Worm (Caenorhabditis elegans) whole organism, early embryonic: Measurements from ENCODE around the gene ppat-1.

Experiments used
- B0310.2 ChIP-seq: sonication (generic microtip); optimal IDR thresholded peaks from 2 replicates; lab custom pipeline; 2016; ENCODE audit warnings: mild to moderate bottlenecking, missing genetic modification characterization, missing compliant biosample characterization
- F13C5.2 ChIP-seq: sonication (generic microtip); optimal IDR thresholded peaks from 2 replicates; lab custom pipeline; 2017; ENCODE audit warnings: mild to moderate bottlenecking, missing genetic modification characterization, inconsistent platforms, missing compliant biosample characterization
- aly-1 ChIP-seq: sonication (generic microtip); optimal IDR thresholded peaks from 2 replicates; lab custom pipeline; 2016; ENCODE audit warnings: missing genetic modification characterization, missing compliant biosample characterization
- ama-1 ChIP-seq: fragments of 150-350 bp; optimal IDR thresholded peaks from 2 replicates; lab custom pipeline; 2014
- ceh-13 ChIP-seq: fragments of 200-800 bp; sonication (Bioruptor generic); optimal IDR thresholded peaks from 2 replicates; lab custom pipeline; 2018; ENCODE audit warnings: mild to moderate bottlenecking, missing genetic modification characterization, missing compliant biosample characterization
- ceh-36 ChIP-seq: sonication (generic microtip); optimal IDR thresholded peaks from 2 replicates; lab custom pipeline; 2016; ENCODE audit warnings: missing genetic modification characterization, inconsistent platforms, missing compliant biosample characterization
- ets-7 ChIP-seq: sonication (generic microtip); optimal IDR thresholded peaks from 2 replicates; lab custom pipeline; 2016; ENCODE audit warnings: missing genotype, missing genetic modification characterization, missing compliant biosample characterization
- flt-1 ChIP-seq: fragments of 200-800 bp; sonication (Bioruptor generic); IDR thresholded peaks from 2 replicates; pipeline ENCODE4 v1.3.6; 2022; ENCODE audit warnings: missing genetic modification characterization, missing compliant biosample characterization
- hmbx-1 ChIP-seq: sonication (generic microtip); optimal IDR thresholded peaks from 2 replicates; lab custom pipeline; 2016; ENCODE audit warnings: mild to moderate bottlenecking, missing genetic modification characterization, missing compliant biosample characterization
- hmg-4 ChIP-seq: fragments of 200-800 bp; sonication (Bioruptor generic); optimal IDR thresholded peaks from 2 replicates; lab custom pipeline; 2018; ENCODE audit warnings: mild to moderate bottlenecking, missing genetic modification characterization, missing compliant biosample characterization
- hnd-1 ChIP-seq: sonication (generic microtip); optimal IDR thresholded peaks from 2 replicates; lab custom pipeline; 2016; ENCODE audit warnings: missing genetic modification characterization, missing compliant biosample characterization
- pes-1 ChIP-seq: fragments of 200-800 bp; sonication (Bioruptor generic); IDR thresholded peaks from 2 replicates; pipeline ENCODE4 v1.3.6; 2022; ENCODE audit warnings: missing genetic modification reagents, missing genetic modification characterization, missing compliant biosample characterization
- scrt-1 ChIP-seq: fragments of 200-800 bp; sonication (Bioruptor generic); IDR thresholded peaks from 2 replicates; pipeline ENCODE4 v1.3.6; 2022; ENCODE audit warnings: missing genetic modification characterization, missing compliant biosample characterization
- sea-1 ChIP-seq: fragments of 200-800 bp; sonication (Bioruptor generic); conservative IDR thresholded peaks from 2 replicates; pipeline ENCODE4 v1.3.6; 2022; ENCODE audit warnings: missing genetic modification characterization, missing compliant biosample characterization
- tbx-11 ChIP-seq: fragments of 200-800 bp; sonication (Bioruptor generic); IDR thresholded peaks from 2 replicates; pipeline ENCODE4 v1.3.6; 2022; ENCODE audit warnings: missing genetic modification characterization, missing compliant biosample characterization
- tbx-37 ChIP-seq: fragments of 200-800 bp; sonication (Bioruptor generic); conservative IDR thresholded peaks from 2 replicates; pipeline ENCODE4 v1.3.6; 2022; ENCODE audit warnings: missing genetic modification reagents, missing genetic modification characterization, missing compliant biosample characterization
- tra-4 ChIP-seq: sonication (generic microtip); optimal IDR thresholded peaks from 2 replicates; lab custom pipeline; 2017; ENCODE audit warnings: missing genetic modification characterization, missing compliant biosample characterization

ppat-1 gene

DNA sequence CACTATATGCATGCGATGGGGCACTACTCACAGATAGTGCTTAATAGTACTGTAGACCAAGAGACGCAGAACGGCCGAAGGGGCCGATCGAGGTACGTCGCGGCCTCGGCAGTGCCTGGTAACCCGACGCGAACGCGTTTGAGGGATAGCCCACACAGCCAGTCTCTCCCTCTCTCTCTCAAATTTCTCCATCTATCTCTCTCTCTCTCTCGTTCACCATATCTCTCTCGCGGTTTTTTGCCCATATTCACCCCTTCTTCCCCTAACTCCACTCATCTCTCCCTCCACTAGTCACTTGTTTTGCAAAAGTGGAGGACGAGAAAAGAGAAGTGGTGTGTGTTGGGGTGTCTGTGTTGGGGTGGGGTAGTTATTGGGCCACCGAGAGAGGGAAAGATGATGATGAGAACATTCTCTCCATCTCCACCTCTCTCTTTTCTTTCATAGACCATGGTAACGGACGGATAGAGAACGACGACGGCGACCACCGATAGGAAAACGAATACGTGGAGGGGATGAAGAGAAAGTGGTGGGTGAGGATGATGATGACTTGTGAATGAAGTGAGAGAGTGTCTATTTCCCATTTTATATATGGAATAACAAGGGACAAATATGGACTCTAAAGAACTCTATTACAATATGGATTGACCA, 22.2 kb upstream of the ppat-1 start:
- TF ChIP-seq aly-1 (peak; percentile 67), tbx-37 (GFP tag; lab: Robert Waterston, UW) (no peak), hmbx-1 (tag; lab: Kevin White, UChicago) (no peak), sea-1 (GFP tag; lab: Robert Waterston, UW) (0 out of 2 replicates have a peak, but pooled peaks have one; percentile 23), tbx-11 (GFP tag; lab: Robert Waterston, UW) (no peak), hmg-4 (peak; percentile 87), F13C5.2 (tag; lab: Kevin White, UChicago) (peak; percentile 83), ceh-36 (tag; lab: Kevin White, UChicago) (peak; percentile 7)

ce11 chrIII:4668073-4668472, 21.0 kb upstream of the ppat-1 start:
- TF ChIP-seq ceh-13 (GFP tag; lab: Kevin White, UChicago): no peak
- no peak for TF ChIP-seq B0310.2 (tag; lab: Kevin White, UChicago)
- TF ChIP-seq hmbx-1 (tag; lab: Kevin White, UChicago): no peak
- TF ChIP-seq tbx-37 (GFP tag; lab: Robert Waterston, UW): no peak
- no peak for TF ChIP-seq hmg-4
- no peak for TF ChIP-seq ama-1
- no peak for TF ChIP-seq tbx-11 (GFP tag; lab: Robert Waterston, UW)
- no peak for TF ChIP-seq F13C5.2 (tag; lab: Kevin White, UChicago)
- no peak for TF ChIP-seq ceh-36 (tag; lab: Kevin White, UChicago)
- TF ChIP-seq scrt-1 (GFP tag; lab: Robert Waterston, UW): no peak
- TF ChIP-seq sea-1 (GFP tag; lab: Robert Waterston, UW): no peak
- no peak for TF ChIP-seq pes-1
- no peak for TF ChIP-seq aly-1
- no peak for TF ChIP-seq flt-1 (GFP tag; lab: Robert Waterston, UW)
- TF ChIP-seq tra-4: no peak
- no peak for TF ChIP-seq hnd-1 (tag; lab: Kevin White, UChicago)
- TF ChIP-seq ets-7: no peak

- TF ChIP-seq B0310.2 (tag; lab: Kevin White, UChicago): no peak
- TF ChIP-seq flt-1 (GFP tag; lab: Robert Waterston, UW): no peak
- no peak for TF ChIP-seq aly-1
- no peak for TF ChIP-seq hmg-4
- TF ChIP-seq tbx-11 (GFP tag; lab: Robert Waterston, UW): no peak
- TF ChIP-seq sea-1 (GFP tag; lab: Robert Waterston, UW): no peak
- no peak for TF ChIP-seq ceh-13 (GFP tag; lab: Kevin White, UChicago)
- no peak for TF ChIP-seq hnd-1 (tag; lab: Kevin White, UChicago)
- no peak for TF ChIP-seq tra-4
- TF ChIP-seq hmbx-1 (tag; lab: Kevin White, UChicago): no peak
- no peak for TF ChIP-seq F13C5.2 (tag; lab: Kevin White, UChicago)
Measured at ce11 chrIII:4671491-4671890, 17.6 kb upstream of the ppat-1 start, which contains the start of gene T23F11.11. Gene T23F11.11 (minus strand): TSS chrIII:4671591.

ce11 chrIII:4671949-4672348, 17.1 kb upstream of the ppat-1 start, which contains the start of gene srg-13:
Gene srg-13 (plus strand): TSS chrIII:4672249.
- TF ChIP-seq sea-1 (GFP tag; lab: Robert Waterston, UW) (no peak), scrt-1 (GFP tag; lab: Robert Waterston, UW) (no peak), ama-1 (no peak), flt-1 (GFP tag; lab: Robert Waterston, UW) (no peak), ceh-13 (GFP tag; lab: Kevin White, UChicago) (no peak), hmg-4 (no peak), tbx-37 (GFP tag; lab: Robert Waterston, UW) (no peak), F13C5.2 (tag; lab: Kevin White, UChicago) (no peak), B0310.2 (tag; lab: Kevin White, UChicago) (no peak)

DNA sequence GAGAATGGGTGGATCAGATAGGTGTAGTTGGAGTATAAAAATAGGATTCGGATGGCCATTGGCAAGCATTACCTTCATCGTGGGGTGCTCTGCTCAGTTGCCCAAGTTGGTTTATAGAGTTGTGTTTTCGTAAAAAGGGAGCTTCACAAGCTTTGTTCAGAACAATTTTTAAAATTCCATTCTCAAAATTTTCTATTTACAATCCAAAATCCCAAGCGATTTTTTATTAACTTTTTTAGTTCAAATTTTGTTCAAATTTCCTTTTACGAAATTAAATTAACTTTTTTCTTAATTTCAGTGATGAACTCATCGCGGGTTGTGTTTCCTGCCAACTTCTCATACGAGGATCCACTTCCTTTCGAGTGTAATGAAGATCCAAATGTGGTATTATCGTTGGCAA, 11.6 kb upstream of the ppat-1 start, which contains the start of gene srg-10:
Gene srg-10 (plus strand): TSS at position 301 of the 400 bp plus-strand sequence.
- no peak for TF ChIP-seq F13C5.2 (tag; lab: Kevin White, UChicago)

- TF ChIP-seq pes-1 (no peak), hmbx-1 (tag; lab: Kevin White, UChicago) (no peak)
Measured at ce11 chrIII:4679963-4680484, 9.1 kb upstream of the ppat-1 start, which contains the start of gene srg-11. Gene srg-11 (plus strand): TSS chrIII:4680013.

ce11 chrIII:4687134-4687533, 1.9 kb upstream of the ppat-1 start:
- no peak for TF ChIP-seq B0310.2 (tag; lab: Kevin White, UChicago)
- no peak for TF ChIP-seq tra-4
- TF ChIP-seq aly-1: no peak
- TF ChIP-seq flt-1 (GFP tag; lab: Robert Waterston, UW): no peak
- no peak for TF ChIP-seq tbx-11 (GFP tag; lab: Robert Waterston, UW)
- no peak for TF ChIP-seq ama-1

DNA sequence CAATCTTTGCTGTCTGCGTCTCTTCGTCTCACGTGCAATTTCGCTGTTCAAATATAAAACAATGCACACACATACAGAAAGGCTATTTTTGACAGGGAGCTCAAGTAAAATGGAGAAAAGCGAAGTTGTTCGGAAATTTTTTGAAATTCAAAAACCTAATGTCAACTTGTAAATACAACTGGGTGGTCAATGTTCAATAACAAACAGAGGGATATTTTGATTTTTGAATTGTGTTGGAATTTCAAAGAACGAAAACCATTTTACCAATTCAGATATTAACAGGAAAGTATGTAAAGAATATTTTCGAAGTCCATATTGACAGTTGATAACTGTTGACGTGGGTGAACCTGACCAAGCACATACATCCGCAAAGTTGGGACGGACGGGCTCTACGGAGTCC, 724 bp upstream of the ppat-1 start, which contains the start of gene tag-243:
Gene tag-243 (minus strand): TSS at position 101 of the 400 bp plus-strand sequence.
- TF ChIP-seq ets-7: no peak
- no peak for TF ChIP-seq tra-4
- TF ChIP-seq ama-1: no peak
- no peak for TF ChIP-seq aly-1
- TF ChIP-seq ceh-36 (tag; lab: Kevin White, UChicago): no peak
- no peak for TF ChIP-seq B0310.2 (tag; lab: Kevin White, UChicago)
- no peak for TF ChIP-seq hmbx-1 (tag; lab: Kevin White, UChicago)
- TF ChIP-seq F13C5.2 (tag; lab: Kevin White, UChicago): no peak
- TF ChIP-seq tbx-37 (GFP tag; lab: Robert Waterston, UW): no peak
- TF ChIP-seq hmg-4: no peak
- TF ChIP-seq scrt-1 (GFP tag; lab: Robert Waterston, UW): no peak
- no peak for TF ChIP-seq tbx-11 (GFP tag; lab: Robert Waterston, UW)
- TF ChIP-seq hnd-1 (tag; lab: Kevin White, UChicago): no peak
- no peak for TF ChIP-seq ceh-13 (GFP tag; lab: Kevin White, UChicago)
